Worm (Caenorhabditis elegans) whole organism, L4/young adult: ENCODE data around the gene dhs-30.

Experiments
- W03F9.2 ChIP-seq: fragments of 150-350 bp; optimal IDR thresholded peaks from 2 replicates; lab custom pipeline; 2014; ENCODE audit warnings: missing biosample characterization, missing genetic modification characterization
- dao-5 ChIP-seq: sonication (generic microtip); optimal IDR thresholded peaks from 2 replicates; lab custom pipeline; 2016; ENCODE audit warnings: missing genotype, missing genetic modification characterization, moderate library complexity, missing compliant biosample characterization
- him-1 ChIP-seq: sonication (generic microtip); optimal IDR thresholded peaks from 2 replicates; lab custom pipeline; 2016; ENCODE audit warnings: missing genotype, missing genetic modification reagents, missing genetic modification characterization, missing compliant biosample characterization

DNA sequence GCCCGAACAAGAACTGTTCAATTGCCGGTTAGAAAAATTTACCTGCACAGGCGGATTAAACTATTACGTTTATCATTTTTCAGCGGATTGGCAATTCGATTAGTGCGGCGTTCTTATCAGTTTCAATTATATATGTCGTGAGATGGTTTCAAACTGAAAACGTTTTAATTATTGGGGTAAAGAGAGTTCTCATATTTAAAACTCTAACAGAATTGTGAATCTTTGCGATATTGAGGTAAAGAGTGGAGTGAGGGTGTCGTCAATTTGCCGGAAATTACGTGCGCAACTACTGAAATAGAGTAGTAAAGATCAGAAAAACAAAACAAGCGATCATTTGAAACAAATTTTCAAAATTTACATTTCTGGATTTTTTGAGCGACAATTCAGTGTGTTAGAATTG lies 5.5 kb downstream of the dhs-30 start, which contains the start of gene T25G12.6:
- TF ChIP-seq W03F9.2 (tag; lab: Kevin White, UChicago), result no peak
- TF ChIP-seq dao-5 (tag; lab: Kevin White, UChicago), result no peak
- no peak for TF ChIP-seq him-1
